Fruit fly (Drosophila melanogaster): ENCODE results near the gene AdoR.
A peak's percentile ranks its signal among the peaks of the same experiment; 100 is the strongest.

The AdoR gene

dm6 chr3R:30170671-30171667 lies 21.6 kb upstream of the AdoR start, which contains the start of gene Rsod (continued):
- TF ChIP-seq dpn (GFP tag; optimal IDR thresholded peaks at IDR 0.05) = peak in 1 of 2 experiments; percentile 61
- no peak for TF ChIP-seq CG7786 (GFP tag; optimal IDR thresholded peaks at IDR 0.05)
- TF ChIP-seq CG7987 (GFP tag; optimal IDR thresholded peaks at IDR 0.05) = no peak
- TF ChIP-seq NC2α (GFP tag; optimal IDR thresholded peaks at IDR 0.05) = no peak
- TF ChIP-seq CG9932 (GFP tag; IDR thresholded peaks at IDR 0.05) = no peak; the same call in 1 of the 2 replicates
- TF ChIP-seq ems (GFP tag; optimal IDR thresholded peaks at IDR 0.05) = no peak
- peak; percentile 73 for TF ChIP-seq CG11093 (GFP tag; IDR thresholded peaks at IDR 0.05)
- TF ChIP-seq CG7745 (tag; optimal IDR thresholded peaks at IDR 0.05) = no peak
- TF ChIP-seq inv (GFP tag; IDR thresholded peaks at IDR 0.05; ENCODE audit: partially characterized antibody) = no peak
- TF ChIP-seq CG4854 (GFP tag; optimal IDR thresholded peaks at IDR 0.05) = no peak
- TF ChIP-seq Bgb (GFP tag; IDR thresholded peaks at IDR 0.05; ENCODE audit: partially characterized antibody) = no peak
- no peak for TF ChIP-seq br (optimal IDR thresholded peaks at IDR 0.05)
- peak; percentile 36 for TF ChIP-seq CG11723 (GFP tag; optimal IDR thresholded peaks at IDR 0.05)
- no peak for TF ChIP-seq pfk (GFP tag; optimal IDR thresholded peaks at IDR 0.05)
- TF ChIP-seq CG11695 (GFP tag; IDR thresholded peaks at IDR 0.05) = peak; percentile 59; the same call in 2 of the 3 replicates
- TF ChIP-seq NC2β (GFP tag; optimal IDR thresholded peaks at IDR 0.05) = no peak
- TF ChIP-seq pb (GFP tag; optimal IDR thresholded peaks at IDR 0.05) = no peak
- TF ChIP-seq run (tag; optimal IDR thresholded peaks at IDR 0.05) = no peak
- no peak for TF ChIP-seq CG10147 (GFP tag; optimal IDR thresholded peaks at IDR 0.05)
- peak; percentile 37 for TF ChIP-seq Oaz (GFP tag; IDR thresholded peaks at IDR 0.05)
- TF ChIP-seq CG10267 (tag; optimal IDR thresholded peaks at IDR 0.05) = peak; percentile 50
- TF ChIP-seq Dip2 (GFP tag; IDR thresholded peaks at IDR 0.05) = no peak
- no peak for TF ChIP-seq usp (GFP tag; optimal IDR thresholded peaks at IDR 0.05)
- no peak for TF ChIP-seq odd (GFP tag; optimal IDR thresholded peaks at IDR 0.05)
- TF ChIP-seq gcm2 (GFP tag; optimal IDR thresholded peaks at IDR 0.05) = no peak
- peak; percentile 87 for TF ChIP-seq Xrp1 (GFP tag; IDR thresholded peaks at IDR 0.05)
- no peak for TF ChIP-seq CG15514 (GFP tag; optimal IDR thresholded peaks at IDR 0.05)
- TF ChIP-seq CG2120 (GFP tag; optimal IDR thresholded peaks at IDR 0.05) = no peak
- TF ChIP-seq D19B (GFP tag; optimal IDR thresholded peaks at IDR 0.05) = no peak
- TF ChIP-seq Atf6 (GFP tag; IDR thresholded peaks at IDR 0.05) = no peak; the same call in 1 of the 2 replicates
- peak; percentile 71 for TF ChIP-seq CG34422 (GFP tag; IDR thresholded peaks at IDR 0.05)
- TF ChIP-seq tin (GFP tag; optimal IDR thresholded peaks at IDR 0.05) = peak; percentile 46
- TF ChIP-seq zfh2 (GFP tag; optimal IDR thresholded peaks at IDR 0.05) = no peak
- TF ChIP-seq rib (GFP tag; IDR thresholded peaks at IDR 0.05) = no peak
- peak; percentile 13 for TF ChIP-seq org-1 (GFP tag; optimal IDR thresholded peaks at IDR 0.05)
- TF ChIP-seq CG33557 (GFP tag; optimal IDR thresholded peaks at IDR 0.05) = peak; percentile 50
- peak; percentile 64 for TF ChIP-seq Vsx1 (GFP tag; optimal IDR thresholded peaks at IDR 0.05)
- TF ChIP-seq insv (GFP tag; optimal IDR thresholded peaks at IDR 0.05) = no peak
- TF ChIP-seq CG1529 (GFP tag; optimal IDR thresholded peaks at IDR 0.05) = peak; percentile 67
- no peak for TF ChIP-seq CG3281 (GFP tag; optimal IDR thresholded peaks at IDR 0.05)
- TF ChIP-seq wor (GFP tag; IDR thresholded peaks at IDR 0.05) = peak; percentile 28; the same call in 1 of the 2 replicates
- peak; percentile 56 for TF ChIP-seq az2 (GFP tag; optimal IDR thresholded peaks at IDR 0.05)
- no peak for TF ChIP-seq dan (GFP tag; IDR thresholded peaks at IDR 0.05)
- TF ChIP-seq tna (GFP tag; IDR thresholded peaks at IDR 0.05; ENCODE audit: partially characterized antibody) = no peak
- TF ChIP-seq fd64A (GFP tag; optimal IDR thresholded peaks at IDR 0.05) = peak; percentile 36
- peak; percentile 13 for TF ChIP-seq cato (GFP tag; optimal IDR thresholded peaks at IDR 0.05; ENCODE audit: borderline replicate concordance)
- peak; percentile 76 for TF ChIP-seq CG14667 (GFP tag; IDR thresholded peaks at IDR 0.05)
- TF ChIP-seq CG12299 (tag; optimal IDR thresholded peaks at IDR 0.05) = no peak
- no peak for TF ChIP-seq YL-1 (GFP tag; optimal IDR thresholded peaks at IDR 0.05)

Measured in whole organism, embryonic.